Worm (Caenorhabditis elegans): Measurements from ENCODE around the gene rsr-2.

Gene rsr-2

DNA sequence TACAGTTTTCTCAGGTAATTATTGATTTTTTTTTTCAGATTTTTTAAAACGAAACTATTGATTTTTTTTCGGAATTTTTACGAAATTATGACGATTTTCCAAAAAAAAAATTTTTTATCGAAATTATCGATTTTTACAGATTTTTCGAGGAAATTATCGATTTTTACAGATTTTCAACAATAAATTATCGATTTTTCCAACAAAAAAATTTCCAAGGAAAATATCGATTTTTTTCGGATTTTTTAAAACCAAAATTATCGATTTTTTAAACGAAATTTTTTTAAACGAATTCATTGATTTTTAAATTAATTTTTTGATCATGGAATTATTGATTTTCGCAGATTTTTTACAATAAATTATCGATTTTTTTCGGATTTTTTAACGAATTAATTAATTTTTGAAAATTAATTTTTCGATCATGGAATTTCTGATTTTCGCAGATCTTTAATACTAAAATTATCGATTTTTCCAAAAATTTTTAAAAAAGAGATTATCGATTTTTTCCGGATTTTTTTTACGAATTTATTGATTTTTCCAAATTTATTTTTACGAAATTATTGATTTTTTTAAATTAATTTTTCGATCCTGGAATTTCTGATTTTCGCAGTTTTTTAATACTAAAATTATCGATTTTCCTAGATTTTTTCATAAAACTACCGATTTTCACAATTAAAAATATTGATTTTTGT, 30.5 kb downstream of the rsr-2 start:
- TF ChIP-seq nhr-6 (tag; optimal IDR thresholded peaks at IDR 0.05) = no peak
- no peak for TF ChIP-seq nhr-21 (tag; optimal IDR thresholded peaks at IDR 0.05)
- no peak for TF ChIP-seq nhr-77 (tag; optimal IDR thresholded peaks at IDR 0.05)
- no peak for TF ChIP-seq crh-2 (tag; optimal IDR thresholded peaks at IDR 0.05)
- TF ChIP-seq lin-11 (tag; optimal IDR thresholded peaks at IDR 0.05) = no peak
- no peak for TF ChIP-seq elt-3 (tag; optimal IDR thresholded peaks at IDR 0.05)
- no peak for TF ChIP-seq lin-39 (tag; optimal IDR thresholded peaks at IDR 0.05)
- no peak for TF ChIP-seq aly-2 (tag; optimal IDR thresholded peaks at IDR 0.05)
- TF ChIP-seq nhr-25 (tag; optimal IDR thresholded peaks at IDR 0.05) = no peak
- TF ChIP-seq unc-39 (tag; optimal IDR thresholded peaks at IDR 0.05) = no peak
- TF ChIP-seq ZK546.5 (tag; optimal IDR thresholded peaks at IDR 0.05) = no peak
- no peak for TF ChIP-seq sma-3 (GFP tag; optimal IDR thresholded peaks at IDR 0.05)
- TF ChIP-seq nhr-10 (tag; optimal IDR thresholded peaks at IDR 0.05) = no peak
- no peak for TF ChIP-seq ceh-82 (tag; optimal IDR thresholded peaks at IDR 0.05)
- TF ChIP-seq fos-1 (tag; optimal IDR thresholded peaks at IDR 0.05) = no peak
- TF ChIP-seq ztf-1 (GFP tag; conservative IDR thresholded peaks at IDR 0.05) = no peak
- TF ChIP-seq C34F6.9 (tag; optimal IDR thresholded peaks at IDR 0.05) = no peak
- no peak for TF ChIP-seq F13H6.1 (tag; optimal IDR thresholded peaks at IDR 0.05)
- TF ChIP-seq elt-1 (tag; optimal IDR thresholded peaks at IDR 0.05) = no peak
- no peak for TF ChIP-seq ztf-4 (tag; optimal IDR thresholded peaks at IDR 0.05)

ce11 chrII:12256528-12256927, 31.4 kb downstream of the rsr-2 start, which contains the start of gene parn-2:
Gene parn-2 (minus strand): TSS chrII:12256628.
- TF ChIP-seq fos-1 (tag; optimal IDR thresholded peaks at IDR 0.05) (no peak), aly-2 (tag; optimal IDR thresholded peaks at IDR 0.05) (no peak), dmd-4 (tag; optimal IDR thresholded peaks at IDR 0.05) (no peak), nhr-11 (tag; optimal IDR thresholded peaks at IDR 0.05) (no peak), nhr-77 (tag; optimal IDR thresholded peaks at IDR 0.05) (no peak), ceh-82 (tag; optimal IDR thresholded peaks at IDR 0.05) (no peak), lsy-2 (tag; optimal IDR thresholded peaks at IDR 0.05) (no peak), mdl-1 (tag; optimal IDR thresholded peaks at IDR 0.05) (no peak), nhr-237 (tag; optimal IDR thresholded peaks at IDR 0.05) (no peak)

ce11 chrII:12257095-12257494, 31.9 kb downstream of the rsr-2 start:
- TF ChIP-seq peb-1 (tag; optimal IDR thresholded peaks at IDR 0.05) (no peak), unc-62 (GFP tag; optimal IDR thresholded peaks at IDR 0.05) (no peak), fos-1 (tag; optimal IDR thresholded peaks at IDR 0.05) (no peak), R02D3.7 (tag; optimal IDR thresholded peaks at IDR 0.05) (no peak), ztf-1 (GFP tag; conservative IDR thresholded peaks at IDR 0.05) (no peak), mdl-1 (tag; optimal IDR thresholded peaks at IDR 0.05) (no peak), lin-11 (tag; optimal IDR thresholded peaks at IDR 0.05) (no peak), lin-39 (tag; optimal IDR thresholded peaks at IDR 0.05) (no peak), lin-13 (GFP tag; optimal IDR thresholded peaks at IDR 0.05) (no peak), ceh-16 (tag; optimal IDR thresholded peaks at IDR 0.05) (no peak), ztf-11 (tag; optimal IDR thresholded peaks at IDR 0.05) (no peak)

DNA sequence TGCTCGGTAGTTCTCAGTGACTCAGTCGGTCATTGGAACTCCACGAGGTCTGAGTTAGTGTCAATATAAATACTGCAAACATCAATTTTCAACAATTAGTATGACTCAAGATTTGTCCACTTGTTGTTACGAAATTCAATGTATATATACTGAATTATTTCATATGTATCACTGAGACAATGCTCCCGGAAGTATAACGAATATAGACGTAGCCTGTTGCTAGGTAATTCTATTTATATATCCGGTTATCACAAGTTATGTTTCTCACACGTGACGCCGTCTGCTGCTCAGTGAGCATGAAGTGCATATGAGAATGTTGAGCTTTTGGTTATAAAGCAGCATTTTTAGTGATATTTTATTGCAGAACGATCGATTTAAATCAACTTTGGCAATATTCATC, 35.4 kb downstream of the rsr-2 start:
- no peak for TF ChIP-seq nhr-23 (tag; optimal IDR thresholded peaks at IDR 0.05)
- no peak for TF ChIP-seq ztf-11 (tag; optimal IDR thresholded peaks at IDR 0.05)
- no peak for TF ChIP-seq ceh-82 (tag; optimal IDR thresholded peaks at IDR 0.05)
- TF ChIP-seq R02D3.7 (tag; optimal IDR thresholded peaks at IDR 0.05) = no peak
- TF ChIP-seq ztf-4 (tag; optimal IDR thresholded peaks at IDR 0.05) = no peak
- TF ChIP-seq zag-1 (tag; optimal IDR thresholded peaks at IDR 0.05) = no peak
- TF ChIP-seq nhr-77 (tag; optimal IDR thresholded peaks at IDR 0.05) = no peak
- no peak for TF ChIP-seq peb-1 (tag; optimal IDR thresholded peaks at IDR 0.05)
- TF ChIP-seq elt-3 (tag; optimal IDR thresholded peaks at IDR 0.05) = no peak
- no peak for TF ChIP-seq sem-4 (tag; optimal IDR thresholded peaks at IDR 0.05)
- no peak for TF ChIP-seq ama-1 (optimal IDR thresholded peaks at IDR 0.05)
- TF ChIP-seq F13H6.1 (tag; optimal IDR thresholded peaks at IDR 0.05) = no peak
- no peak for TF ChIP-seq crh-2 (tag; optimal IDR thresholded peaks at IDR 0.05)
- TF ChIP-seq nhr-25 (tag; optimal IDR thresholded peaks at IDR 0.05) = no peak
- TF ChIP-seq ztf-1 (GFP tag; conservative IDR thresholded peaks at IDR 0.05) = no peak
- TF ChIP-seq lsy-2 (tag; optimal IDR thresholded peaks at IDR 0.05) = no peak
- no peak for TF ChIP-seq sma-9 (GFP tag; optimal IDR thresholded peaks at IDR 0.05)
- no peak for TF ChIP-seq sma-9 (tag; optimal IDR thresholded peaks at IDR 0.05)
- TF ChIP-seq lin-11 (tag; optimal IDR thresholded peaks at IDR 0.05) = no peak
